Worm (Caenorhabditis elegans): Measurements from ENCODE around the gene flcn-1.

Gene flcn-1

DNA sequence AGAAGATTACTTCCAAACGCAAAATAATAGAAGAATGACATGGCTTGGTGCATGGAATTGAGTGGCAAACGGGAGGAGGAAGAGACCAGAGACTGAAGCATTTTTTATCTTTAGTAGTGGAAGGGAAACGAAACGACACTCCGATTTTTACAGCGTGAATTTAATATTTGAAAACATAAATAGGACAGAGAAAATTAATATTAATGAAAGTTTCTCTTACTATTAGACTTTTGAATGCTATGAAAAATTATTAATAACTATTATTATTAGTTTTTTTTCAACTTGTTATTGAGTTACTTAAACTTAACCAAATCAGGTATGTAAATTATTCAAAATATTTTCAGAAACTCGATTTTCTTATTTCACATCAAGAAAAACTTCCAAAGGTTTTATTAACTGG, 48.5 kb upstream of the flcn-1 start, which contains the start of gene C44B7.7:
TSS of gene C44B7.7 (minus strand) at position 101 of the 400 bp plus-strand sequence.
- TF ChIP-seq fkh-8 (tag; optimal IDR thresholded peaks at IDR 0.05) (no peak), fkh-4 (tag; optimal IDR thresholded peaks at IDR 0.05; ENCODE audit: borderline replicate concordance) (no peak), nhr-11 (tag; optimal IDR thresholded peaks at IDR 0.05) (no peak), mdl-1 (tag; optimal IDR thresholded peaks at IDR 0.05) (no peak), Y116A8C.19 (tag; optimal IDR thresholded peaks at IDR 0.05; ENCODE audit: borderline replicate concordance) (no peak), C34B4.2 (tag; optimal IDR thresholded peaks at IDR 0.05) (no peak), unc-98 (GFP tag; IDR thresholded peaks at IDR 0.05) (no peak), mep-1 (tag; optimal IDR thresholded peaks at IDR 0.05) (no peak), nhr-12 (tag; optimal IDR thresholded peaks at IDR 0.05) (no peak)

DNA sequence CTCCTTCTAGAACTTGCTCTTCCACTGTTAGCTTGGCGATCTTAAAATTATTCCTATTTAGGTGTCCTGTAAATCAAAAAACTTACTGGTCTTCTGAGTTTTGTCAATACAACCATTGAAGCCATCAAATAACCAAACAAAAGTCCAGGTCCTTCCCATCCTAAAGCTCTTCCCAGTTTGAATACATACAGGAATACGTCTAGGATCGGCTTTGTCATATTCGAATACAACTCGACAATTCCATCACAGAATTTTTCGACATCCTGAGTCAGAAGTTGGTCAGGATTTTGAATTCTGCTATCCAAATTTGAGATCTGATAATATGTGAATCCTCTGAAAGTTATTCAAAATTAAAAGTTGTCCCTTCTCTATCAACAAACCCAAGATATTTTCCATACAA, 46.2 kb upstream of the flcn-1 start:
- TF ChIP-seq nhr-20 (tag; optimal IDR thresholded peaks at IDR 0.05) (no peak), efl-1 (optimal IDR thresholded peaks at IDR 0.05) (no peak), efl-1 (GFP tag; optimal IDR thresholded peaks at IDR 0.05 in 1 of 2) (peak in 1 of 2 experiments; percentile 85)

DNA sequence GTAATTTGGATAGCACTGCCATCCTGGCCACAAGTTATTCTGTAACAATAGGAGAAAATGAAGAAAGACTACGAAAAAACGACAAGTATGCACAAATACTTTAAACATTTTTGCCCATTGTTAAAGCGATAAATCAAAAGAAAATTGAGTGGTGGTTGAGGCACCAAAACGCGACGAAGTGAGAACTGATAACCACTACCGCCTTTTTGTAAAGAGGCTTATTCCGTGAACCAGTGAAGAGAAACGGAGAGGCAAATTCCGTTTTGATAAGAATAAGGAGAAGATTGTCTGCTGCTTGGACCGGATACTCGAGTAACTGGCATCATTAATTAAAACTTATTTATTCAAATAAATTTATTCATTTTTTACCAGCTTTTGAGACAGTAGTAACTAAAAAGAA, 44.8 kb upstream of the flcn-1 start, which contains the start of gene pmp-1:
TSS of gene pmp-1 (minus strand) at position 39 of the 400 bp plus-strand sequence.
- TF ChIP-seq elt-2 (tag; optimal IDR thresholded peaks at IDR 0.05) (peak; percentile 69), nhr-237 (tag; optimal IDR thresholded peaks at IDR 0.05) (no peak), unc-30 (tag; optimal IDR thresholded peaks at IDR 0.05) (no peak), ztf-4 (tag; optimal IDR thresholded peaks at IDR 0.05) (no peak), pqm-1 (tag; optimal IDR thresholded peaks at IDR 0.05) (peak; percentile 58), snu-23 (GFP tag; optimal IDR thresholded peaks at IDR 0.05) (no peak), efl-1 (optimal IDR thresholded peaks at IDR 0.05) (no peak), efl-1 (GFP tag; optimal IDR thresholded peaks at IDR 0.05 in 1 of 2) (peak in 1 of 2 experiments; percentile 68), hlh-17 (GFP tag; optimal IDR thresholded peaks at IDR 0.05; ENCODE audit: borderline replicate concordance) (no peak)

DNA sequence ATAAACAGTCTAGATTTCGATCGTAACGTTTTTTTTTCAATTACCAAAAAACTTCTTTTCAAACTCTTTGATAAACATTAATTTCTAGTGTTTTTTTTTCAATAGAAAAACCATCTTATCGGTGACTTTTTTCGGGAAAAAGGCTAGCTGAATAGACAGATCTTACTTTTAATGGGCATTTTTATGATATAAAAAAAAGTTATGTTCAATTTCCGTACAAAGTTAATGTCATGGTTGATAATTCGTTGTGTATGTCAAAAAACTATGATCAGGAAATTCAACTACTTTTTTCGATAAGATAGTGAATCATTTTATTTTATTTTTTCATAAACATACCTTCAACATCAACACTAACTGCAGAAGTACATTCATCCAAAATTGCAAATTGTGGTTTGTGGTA, 44.0 kb upstream of the flcn-1 start:
- TF ChIP-seq ets-5 (GFP tag; IDR thresholded peaks at IDR 0.05) (no peak), nhr-19 (GFP tag; conservative IDR thresholded peaks at IDR 0.05) (no peak), C34B4.2 (tag; optimal IDR thresholded peaks at IDR 0.05) (no peak), unc-86 (tag; optimal IDR thresholded peaks at IDR 0.05) (no peak), irx-1 (tag; optimal IDR thresholded peaks at IDR 0.05) (no peak), sox-4 (tag; optimal IDR thresholded peaks at IDR 0.05) (no peak), efl-1 (optimal IDR thresholded peaks at IDR 0.05) (no peak), efl-1 (GFP tag; optimal IDR thresholded peaks at IDR 0.05 in 1 of 2) (no peak), efl-3 (GFP tag; optimal IDR thresholded peaks at IDR 0.05) (no peak), lir-3 (tag; optimal IDR thresholded peaks at IDR 0.05; ENCODE audit: poor library complexity) (no peak), sup-37 (GFP tag; optimal IDR thresholded peaks at IDR 0.05) (no peak)

DNA sequence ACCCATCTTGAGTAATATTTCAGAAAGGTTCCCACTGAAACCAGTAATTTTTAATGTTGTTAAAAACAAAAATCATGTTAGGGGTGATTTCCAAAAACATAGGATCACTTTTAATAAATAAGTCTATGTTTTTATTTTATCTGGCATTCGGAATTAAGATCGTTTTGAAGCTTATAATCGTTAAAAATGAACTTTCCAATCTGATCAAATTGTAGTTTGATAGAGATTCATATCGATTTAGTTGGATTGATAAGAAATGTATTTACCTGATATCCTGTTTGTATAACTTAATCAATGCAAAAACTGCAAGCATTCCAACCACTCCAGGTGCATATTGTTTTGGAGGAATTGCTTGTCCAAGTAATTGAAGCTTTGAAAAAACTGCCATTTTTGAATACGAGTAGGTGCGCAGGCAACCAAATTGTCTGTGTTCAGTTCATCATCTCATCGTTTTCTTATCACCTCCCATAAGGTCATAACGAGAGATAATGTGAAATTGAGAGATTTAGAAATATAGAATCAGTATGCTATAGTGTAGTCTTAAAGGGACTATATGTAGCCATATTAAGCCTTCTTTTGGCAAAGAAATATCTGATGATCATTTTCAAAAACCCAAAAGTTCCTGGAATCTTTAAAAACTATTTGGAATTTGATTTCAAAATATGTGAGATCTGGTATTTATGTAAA, 41.1 kb upstream of the flcn-1 start, which contains the start of gene pmp-2:
TSS of gene pmp-2 (minus strand) at position 487 of the 687 bp plus-strand sequence.
- TF ChIP-seq ceh-88 (GFP tag; IDR thresholded peaks at IDR 0.05): no peak
- TF ChIP-seq swsn-7 (tag; optimal IDR thresholded peaks at IDR 0.05): no peak
- no peak for TF ChIP-seq isw-1 (GFP tag; IDR thresholded peaks at IDR 0.05)
- TF ChIP-seq C04F5.9 (tag; optimal IDR thresholded peaks at IDR 0.05): no peak
- no peak for TF ChIP-seq mdl-1 (tag; optimal IDR thresholded peaks at IDR 0.05)
- TF ChIP-seq nhr-19 (GFP tag; conservative IDR thresholded peaks at IDR 0.05): no peak
- no peak for TF ChIP-seq nhr-90 (tag; optimal IDR thresholded peaks at IDR 0.05; ENCODE audit: poor library complexity)
- TF ChIP-seq nhr-20 (tag; optimal IDR thresholded peaks at IDR 0.05): peak; percentile 80
- no peak for TF ChIP-seq lin-15B (tag; optimal IDR thresholded peaks at IDR 0.05)
- TF ChIP-seq zip-4 (GFP tag; optimal IDR thresholded peaks at IDR 0.05): no peak
- TF ChIP-seq unc-130 (tag; optimal IDR thresholded peaks at IDR 0.05): no peak
- TF ChIP-seq ets-5 (GFP tag; IDR thresholded peaks at IDR 0.05): no peak
- TF ChIP-seq efl-1 (optimal IDR thresholded peaks at IDR 0.05): no peak
- TF ChIP-seq efl-1 (GFP tag; optimal IDR thresholded peaks at IDR 0.05 in 1 of 2): peak in 1 of 2 experiments; percentile 91
- TF ChIP-seq elt-3 (tag; optimal IDR thresholded peaks at IDR 0.05): peak in 2 of 6 experiments; percentile 49 to 51
- no peak for TF ChIP-seq pqm-1 (tag; optimal IDR thresholded peaks at IDR 0.05)
- TF ChIP-seq rnt-1 (tag; optimal IDR thresholded peaks at IDR 0.05): no peak
- TF ChIP-seq elt-2 (tag; optimal IDR thresholded peaks at IDR 0.05): peak; percentile 10
- no peak for TF ChIP-seq nhr-71 (tag; optimal IDR thresholded peaks at IDR 0.05)
- TF ChIP-seq skn-1 (tag; optimal IDR thresholded peaks at IDR 0.05): no peak
- no peak for TF ChIP-seq nhr-77 (tag; optimal IDR thresholded peaks at IDR 0.05)
- no peak for TF ChIP-seq aly-2 (tag; optimal IDR thresholded peaks at IDR 0.05)
- TF ChIP-seq ztf-4 (tag; optimal IDR thresholded peaks at IDR 0.05): no peak
- no peak for TF ChIP-seq fos-1 (tag; optimal IDR thresholded peaks at IDR 0.05)
- no peak for TF ChIP-seq ceh-63 (GFP tag; optimal IDR thresholded peaks at IDR 0.05)

Data from whole organism, L1 larva.